Fruit fly (Drosophila melanogaster) whole organism, adult: ENCODE results near the gene CG14810.

Source experiments
- CG11617 ChIP-seq: fragments of 200-800 bp; sonication (Bioruptor generic); optimal IDR thresholded peaks from 2 replicates; lab custom pipeline; 2017; ENCODE audit warnings: mild to moderate bottlenecking, missing biosample characterization, missing genetic modification reagents, missing genetic modification characterization
- CG12768 ChIP-seq: fragments of 200-800 bp; sonication (Bioruptor generic); optimal IDR thresholded peaks from 2 replicates; lab custom pipeline; 2017; ENCODE audit warnings: missing biosample characterization, missing genetic modification characterization, mild to moderate bottlenecking, moderate library complexity, missing genetic modification reagents
- CG14711 ChIP-seq: fragments of 200-800 bp; sonication (Bioruptor generic); optimal IDR thresholded peaks from 2 replicates; lab custom pipeline; 2018; ENCODE audit warnings: missing biosample characterization, mild to moderate bottlenecking, missing genetic modification characterization, moderate library complexity
- CG1620 ChIP-seq: fragments of 200-800 bp; sonication (Bioruptor generic); optimal IDR thresholded peaks from 2 replicates; lab custom pipeline; 2016; ENCODE audit warnings: missing biosample characterization, missing genetic modification characterization
- CG33017 ChIP-seq: fragments of 200-800 bp; sonication (Bioruptor generic); optimal IDR thresholded peaks from 2 replicates; lab custom pipeline; 2018; ENCODE audit warnings: missing biosample characterization, mild to moderate bottlenecking, missing genetic modification characterization, moderate library complexity
- CG5204 ChIP-seq: fragments of 200-800 bp; sonication (Bioruptor generic); optimal IDR thresholded peaks from 2 replicates; lab custom pipeline; 2016; ENCODE audit warnings: missing biosample characterization, missing genetic modification characterization
- CG7045 ChIP-seq: fragments of 200-800 bp; sonication (Bioruptor generic); optimal IDR thresholded peaks from 2 replicates; lab custom pipeline; 2017; ENCODE audit warnings: missing biosample characterization, mild to moderate bottlenecking, missing genetic modification characterization
- CG7101 ChIP-seq: fragments of 200-800 bp; sonication (Bioruptor generic); optimal IDR thresholded peaks from 2 replicates; lab custom pipeline; 2018; ENCODE audit warnings: missing biosample characterization, mild to moderate bottlenecking, missing genetic modification characterization, moderate library complexity
- Clk ChIP-seq: fragments of 200-800 bp; sonication (Bioruptor generic); optimal IDR thresholded peaks from 2 replicates; lab custom pipeline; 2017; ENCODE audit warnings: missing biosample characterization, missing genetic modification characterization
- Crg-1 ChIP-seq: fragments of 200-800 bp; sonication (Bioruptor generic); optimal IDR thresholded peaks from 2 replicates; lab custom pipeline; 2016; ENCODE audit warnings: missing biosample characterization, missing genetic modification characterization
- Hr96 ChIP-seq: fragments of 200-800 bp; sonication (Bioruptor generic); optimal IDR thresholded peaks from 2 replicates; lab custom pipeline; 2016; ENCODE audit warnings: missing biosample characterization, missing genetic modification characterization
- Mnt ChIP-seq: fragments of 200-800 bp; sonication (Bioruptor generic); optimal IDR thresholded peaks from 2 replicates; lab custom pipeline; 2016; ENCODE audit warnings: missing biosample characterization, mild to moderate bottlenecking, missing genetic modification characterization
- bab1 ChIP-seq: fragments of 200-800 bp; sonication (Bioruptor generic); optimal IDR thresholded peaks from 3 replicates; lab custom pipeline; 2019; ENCODE audit warnings: missing biosample characterization, mild to moderate bottlenecking, missing genetic modification characterization, moderate library complexity
- cic ChIP-seq: fragments of 200-800 bp; sonication (Bioruptor generic); optimal IDR thresholded peaks from 2 replicates; lab custom pipeline; 2017; ENCODE audit warnings: missing biosample characterization, mild to moderate bottlenecking, missing genetic modification characterization, moderate library complexity
- cnc ChIP-seq, 2 experiments: fragments of >200 bp; optimal IDR thresholded peaks; 2 replicates each; lab custom pipeline; 2017
- kay ChIP-seq: fragments of 200-800 bp; sonication (Bioruptor generic); peaks from one replicate; lab custom pipeline; 2016; ENCODE audit warnings: missing biosample characterization, missing genetic modification characterization, borderline replicate concordance
- ovo ChIP-seq: fragments of 200-800 bp; sonication (Bioruptor generic); optimal IDR thresholded peaks from 2 replicates; lab custom pipeline; 2016; ENCODE audit warnings: missing biosample characterization, missing genetic modification characterization
- pad ChIP-seq: fragments of 200-800 bp; sonication (Bioruptor generic); optimal IDR thresholded peaks from 3 replicates; lab custom pipeline; 2017; ENCODE audit warnings: missing biosample characterization, missing genetic modification characterization, mild to moderate bottlenecking, moderate library complexity, missing genetic modification reagents
- tj ChIP-seq: fragments of 200-800 bp; sonication (Bioruptor generic); optimal IDR thresholded peaks from 3 replicates; lab custom pipeline; 2017; ENCODE audit warnings: missing biosample characterization, mild to moderate bottlenecking, missing genetic modification characterization, moderate library complexity
- toe ChIP-seq: fragments of 200-800 bp; sonication (Bioruptor generic); optimal IDR thresholded peaks from 2 replicates; lab custom pipeline; 2016; ENCODE audit warnings: missing biosample characterization, missing genetic modification characterization

The CG14810 gene

dm6 chrX:1830396-1831218, 10.5 kb upstream of the CG14810 start:
- peak; percentile 84 for TF ChIP-seq CG12768 (GFP tag; lab: Kevin White, UChicago)
- TF ChIP-seq CG7101 (tag; lab: Kevin White, UChicago), result peak; percentile 95
- peak; percentile 92 for TF ChIP-seq Mnt (GFP tag; lab: Kevin White, UChicago)
- TF ChIP-seq ovo (GFP tag; lab: Kevin White, UChicago), result peak; percentile 90
- TF ChIP-seq cnc (optimal IDR thresholded peaks at IDR 0.05; lab: Kevin White, UChicago), result no peak
- peak; percentile 43 for TF ChIP-seq Clk
- peak; percentile 63 for TF ChIP-seq toe (GFP tag; lab: Kevin White, UChicago)
- peak; percentile 89 for TF ChIP-seq pad (GFP tag; lab: Kevin White, UChicago)
- TF ChIP-seq kay (GFP tag; lab: Kevin White, UChicago), result peak; percentile 96
- TF ChIP-seq CG5204 (GFP tag; lab: Kevin White, UChicago), result peak; percentile 88
- peak; percentile 85 for TF ChIP-seq CG33017 (tag; lab: Kevin White, UChicago)
- peak; percentile 86 for TF ChIP-seq Crg-1
- TF ChIP-seq CG7045 (GFP tag; lab: Kevin White, UChicago), result peak; percentile 75
- peak; percentile 94 for TF ChIP-seq CG14711
- peak; percentile 98 for TF ChIP-seq CG11617
- peak; percentile 93 for TF ChIP-seq Hr96 (GFP tag; lab: Kevin White, UChicago)
- peak; percentile 85 for TF ChIP-seq tj (GFP tag; lab: Kevin White, UChicago)
- peak; percentile 90 for TF ChIP-seq CG1620 (GFP tag; lab: Kevin White, UChicago)
- TF ChIP-seq cic (GFP tag; lab: Kevin White, UChicago), result peak; percentile 69
- peak; percentile 97 for TF ChIP-seq bab1 (GFP tag; lab: Kevin White, UChicago)

dm6 chrX:1828097-1828496, 8.0 kb upstream of the CG14810 start:
- TF ChIP-seq Mnt (GFP tag; lab: Kevin White, UChicago) (peak; percentile 36), CG5204 (GFP tag; lab: Kevin White, UChicago) (no peak), kay (GFP tag; lab: Kevin White, UChicago) (no peak)

dm6 chrX:1825912-1826862, 6.0 kb upstream of the CG14810 start:
- TF ChIP-seq cnc (optimal IDR thresholded peaks at IDR 0.05; lab: Kevin White, UChicago) (no peak), bab1 (GFP tag; lab: Kevin White, UChicago) (no peak), Clk (no peak), Hr96 (GFP tag; lab: Kevin White, UChicago) (no peak), Mnt (GFP tag; lab: Kevin White, UChicago) (no peak), CG14711 (no peak), CG7101 (tag; lab: Kevin White, UChicago) (no peak), ovo (GFP tag; lab: Kevin White, UChicago) (no peak), CG7045 (GFP tag; lab: Kevin White, UChicago) (no peak), cic (GFP tag; lab: Kevin White, UChicago) (no peak), pad (GFP tag; lab: Kevin White, UChicago) (no peak)

dm6 chrX:1824610-1824948, 4.4 kb upstream of the CG14810 start:
- TF ChIP-seq kay (GFP tag; lab: Kevin White, UChicago) (no peak), CG7045 (GFP tag; lab: Kevin White, UChicago) (no peak), CG7101 (tag; lab: Kevin White, UChicago) (peak; percentile 8), CG14711 (no peak), CG1620 (GFP tag; lab: Kevin White, UChicago) (no peak), Clk (no peak), Crg-1 (peak; percentile 5), CG5204 (GFP tag; lab: Kevin White, UChicago) (no peak), pad (GFP tag; lab: Kevin White, UChicago) (no peak), bab1 (GFP tag; lab: Kevin White, UChicago) (no peak), tj (GFP tag; lab: Kevin White, UChicago) (no peak), CG33017 (tag; lab: Kevin White, UChicago) (no peak), CG12768 (GFP tag; lab: Kevin White, UChicago) (peak; percentile 41), cnc (optimal IDR thresholded peaks at IDR 0.05; lab: Kevin White, UChicago) (no peak), toe (GFP tag; lab: Kevin White, UChicago) (no peak), CG11617 (peak; percentile 8), Mnt (GFP tag; lab: Kevin White, UChicago) (no peak), ovo (GFP tag; lab: Kevin White, UChicago) (peak; percentile 5), Hr96 (GFP tag; lab: Kevin White, UChicago) (peak; percentile 15), cic (GFP tag; lab: Kevin White, UChicago) (peak; percentile 19)

dm6 chrX:1823883-1824609, 3.9 kb upstream of the CG14810 start:
- TF ChIP-seq Clk (no peak), ovo (GFP tag; lab: Kevin White, UChicago) (no peak), CG12768 (GFP tag; lab: Kevin White, UChicago) (no peak), cnc (optimal IDR thresholded peaks at IDR 0.05; lab: Kevin White, UChicago) (no peak), Crg-1 (no peak), Hr96 (GFP tag; lab: Kevin White, UChicago) (no peak), bab1 (GFP tag; lab: Kevin White, UChicago) (no peak), pad (GFP tag; lab: Kevin White, UChicago) (no peak), Mnt (GFP tag; lab: Kevin White, UChicago) (no peak), toe (GFP tag; lab: Kevin White, UChicago) (no peak), CG1620 (GFP tag; lab: Kevin White, UChicago) (no peak), kay (GFP tag; lab: Kevin White, UChicago) (no peak), CG33017 (tag; lab: Kevin White, UChicago) (no peak), CG7045 (GFP tag; lab: Kevin White, UChicago) (no peak), CG5204 (GFP tag; lab: Kevin White, UChicago) (no peak), tj (GFP tag; lab: Kevin White, UChicago) (no peak), cic (GFP tag; lab: Kevin White, UChicago) (no peak), CG11617 (no peak)
